Fruit fly (Drosophila melanogaster) whole organism, prepupa: ENCODE results near the gene CG11999.

Experiments used
- Blimp-1 ChIP-seq: fragments of 200-800 bp; sonication (Bioruptor generic); optimal IDR thresholded peaks from 3 replicates; lab custom pipeline; 2017; ENCODE audit warnings: missing biosample characterization, missing genetic modification characterization, mild to moderate bottlenecking, moderate library complexity, missing genetic modification reagents
- CG11762 ChIP-seq: fragments of 200-800 bp; sonication (Bioruptor generic); optimal IDR thresholded peaks from 3 replicates; lab custom pipeline; 2016; ENCODE audit warnings: missing biosample characterization, missing genetic modification characterization; ENCODE audit not compliant: insufficient read depth
- CG15336 ChIP-seq: fragments of 200-800 bp; sonication (Bioruptor generic); IDR thresholded peaks from 2 replicates; pipeline ENCODE4 v1.3.6; 2022; ENCODE audit warnings: missing biosample characterization, missing genetic modification characterization
- CG1621 ChIP-seq: fragments of 200-800 bp; sonication (Bioruptor generic); optimal IDR thresholded peaks from 3 replicates; lab custom pipeline; 2018; ENCODE audit warnings: missing biosample characterization, mild to moderate bottlenecking, missing genetic modification characterization
- CG16779 ChIP-seq: fragments of 200-800 bp; sonication (Bioruptor generic); optimal IDR thresholded peaks from 3 replicates; lab custom pipeline; 2017; ENCODE audit warnings: missing biosample characterization, mild to moderate bottlenecking, missing genetic modification characterization
- CG31627 ChIP-seq: fragments of 200-800 bp; sonication (Bioruptor generic); optimal IDR thresholded peaks from 3 replicates; lab custom pipeline; 2016; ENCODE audit warnings: missing biosample characterization, missing genetic modification characterization
- CG32006 ChIP-seq: fragments of 200-800 bp; sonication (Bioruptor generic); optimal IDR thresholded peaks from 3 replicates; lab custom pipeline; 2017; ENCODE audit warnings: missing biosample characterization, mild to moderate bottlenecking, missing genetic modification characterization
- CG3919 ChIP-seq: fragments of 200-800 bp; sonication (Bioruptor generic); optimal IDR thresholded peaks from 3 replicates; lab custom pipeline; 2016; ENCODE audit warnings: missing biosample characterization, missing genetic modification characterization
- CG6163 ChIP-seq: fragments of 200-800 bp; sonication (Bioruptor generic); IDR thresholded peaks from 3 replicates; pipeline ENCODE4 v1.3.6; 2022; ENCODE audit warnings: missing biosample characterization, missing genetic modification characterization
- CG6276 ChIP-seq: fragments of 200-800 bp; sonication (Bioruptor generic); optimal IDR thresholded peaks from 2 replicates; lab custom pipeline; 2017; ENCODE audit warnings: missing biosample characterization, mild to moderate bottlenecking, missing genetic modification characterization
- CG6808 ChIP-seq: fragments of 200-800 bp; sonication (Bioruptor generic); optimal IDR thresholded peaks from 3 replicates; lab custom pipeline; 2017; ENCODE audit warnings: missing biosample characterization, missing genetic modification characterization, mild to moderate bottlenecking, moderate library complexity, missing genetic modification reagents
- CG6854 ChIP-seq: fragments of 200-800 bp; sonication (Bioruptor generic); optimal IDR thresholded peaks from 2 replicates; lab custom pipeline; 2017; ENCODE audit warnings: missing biosample characterization, mild to moderate bottlenecking, missing genetic modification characterization
- CG7368 ChIP-seq: fragments of 200-800 bp; sonication (Bioruptor generic); optimal IDR thresholded peaks from 3 replicates; lab custom pipeline; 2016; ENCODE audit warnings: missing biosample characterization, missing genetic modification characterization
- CG8119 ChIP-seq: fragments of 200-800 bp; sonication (Bioruptor generic); IDR thresholded peaks from 3 replicates; pipeline ENCODE4 v1.3.6; 2022; ENCODE audit warnings: missing biosample characterization, missing genetic modification characterization
- Eip75B ChIP-seq: fragments of 200-800 bp; sonication (Bioruptor generic); optimal IDR thresholded peaks from 3 replicates; lab custom pipeline; 2016; ENCODE audit warnings: missing biosample characterization, missing genetic modification characterization
- Eip78C ChIP-seq: fragments of 200-800 bp; sonication (Bioruptor generic); peaks from one replicate; lab custom pipeline; 2016; ENCODE audit warnings: missing biosample characterization, missing genetic modification characterization
- Ets21C ChIP-seq: fragments of 200-800 bp; sonication (Bioruptor generic); optimal IDR thresholded peaks from 3 replicates; lab custom pipeline; 2016; ENCODE audit warnings: missing biosample characterization, missing genetic modification characterization
- Hr4 ChIP-seq: fragments of 200-800 bp; sonication (Bioruptor generic); optimal IDR thresholded peaks from 3 replicates; lab custom pipeline; 2016; ENCODE audit warnings: missing biosample characterization, missing genetic modification characterization
- Met ChIP-seq: fragments of 200-800 bp; sonication (Bioruptor generic); optimal IDR thresholded peaks from 3 replicates; lab custom pipeline; 2016; ENCODE audit warnings: missing biosample characterization, missing genetic modification characterization
- OdsH ChIP-seq: fragments of 200-800 bp; sonication (Bioruptor generic); optimal IDR thresholded peaks from 3 replicates; lab custom pipeline; 2016; ENCODE audit warnings: missing biosample characterization, missing genetic modification characterization
- Sox14 ChIP-seq: fragments of 200-800 bp; sonication (Bioruptor generic); optimal IDR thresholded peaks from 3 replicates; lab custom pipeline; 2016; ENCODE audit warnings: missing biosample characterization, missing genetic modification characterization
- Sox15 ChIP-seq: fragments of 200-800 bp; sonication (Bioruptor generic); optimal IDR thresholded peaks from 3 replicates; lab custom pipeline; 2016; ENCODE audit warnings: missing biosample characterization, missing genetic modification characterization
- achi ChIP-seq: fragments of 200-800 bp; sonication (Bioruptor generic); optimal IDR thresholded peaks from 3 replicates; lab custom pipeline; 2016; ENCODE audit warnings: missing biosample characterization, missing genetic modification characterization
- cyc ChIP-seq: fragments of 200-800 bp; sonication (Bioruptor generic); optimal IDR thresholded peaks from 3 replicates; lab custom pipeline; 2016; ENCODE audit warnings: missing biosample characterization, missing genetic modification characterization
- dsx ChIP-seq: fragments of 200-800 bp; optimal IDR thresholded peaks from 3 replicates; lab custom pipeline; 2019; ENCODE audit warnings: missing biosample characterization, mild to moderate bottlenecking, missing genetic modification characterization, moderate library complexity; ENCODE audit not compliant: poor library complexity, severe bottlenecking
- eg ChIP-seq: fragments of 200-800 bp; sonication (Bioruptor generic); IDR thresholded peaks from 3 replicates; pipeline ENCODE4 v1.3.6; 2022; ENCODE audit warnings: missing biosample characterization, missing genetic modification characterization
- esn ChIP-seq: fragments of 200-800 bp; sonication (Bioruptor generic); optimal IDR thresholded peaks from 2 replicates; lab custom pipeline; 2016; ENCODE audit warnings: missing biosample characterization, mild to moderate bottlenecking, missing genetic modification characterization, moderate library complexity
- fkh ChIP-seq: fragments of 200-800 bp; sonication (Bioruptor generic); optimal IDR thresholded peaks from 3 replicates; lab custom pipeline; 2017; ENCODE audit warnings: missing biosample characterization, mild to moderate bottlenecking, missing genetic modification characterization, moderate library complexity
- lz ChIP-seq: fragments of 200-800 bp; sonication (Bioruptor generic); optimal IDR thresholded peaks from 3 replicates; lab custom pipeline; 2016; ENCODE audit warnings: missing biosample characterization, missing genetic modification characterization
- salr ChIP-seq, 2 experiments: fragments of 200-800 bp; sonication (Bioruptor generic); optimal IDR thresholded peaks; 3 replicates each; lab custom pipeline; 2016 to 2018; ENCODE audit warnings: missing biosample characterization in 2 of 2, missing genetic modification characterization in 2 of 2, mild to moderate bottlenecking in 1 of 2
- spab ChIP-seq: fragments of 200-800 bp; sonication (Bioruptor generic); optimal IDR thresholded peaks from 2 replicates; lab custom pipeline; 2017; ENCODE audit warnings: missing biosample characterization, mild to moderate bottlenecking, missing genetic modification characterization, missing genetic modification reagents
- svp ChIP-seq: fragments of 200-800 bp; sonication (Bioruptor generic); peaks from one replicate; lab custom pipeline; 2016; ENCODE audit warnings: missing biosample characterization, missing genetic modification characterization
- topi ChIP-seq: fragments of 200-800 bp; sonication (Bioruptor generic); optimal IDR thresholded peaks from 3 replicates; lab custom pipeline; 2016; ENCODE audit warnings: missing biosample characterization, missing genetic modification characterization
- vri ChIP-seq: fragments of 200-800 bp; sonication (Bioruptor generic); optimal IDR thresholded peaks from 3 replicates; lab custom pipeline; 2016; ENCODE audit warnings: missing biosample characterization, mild to moderate bottlenecking, missing genetic modification characterization

The CG11999 gene

DNA sequence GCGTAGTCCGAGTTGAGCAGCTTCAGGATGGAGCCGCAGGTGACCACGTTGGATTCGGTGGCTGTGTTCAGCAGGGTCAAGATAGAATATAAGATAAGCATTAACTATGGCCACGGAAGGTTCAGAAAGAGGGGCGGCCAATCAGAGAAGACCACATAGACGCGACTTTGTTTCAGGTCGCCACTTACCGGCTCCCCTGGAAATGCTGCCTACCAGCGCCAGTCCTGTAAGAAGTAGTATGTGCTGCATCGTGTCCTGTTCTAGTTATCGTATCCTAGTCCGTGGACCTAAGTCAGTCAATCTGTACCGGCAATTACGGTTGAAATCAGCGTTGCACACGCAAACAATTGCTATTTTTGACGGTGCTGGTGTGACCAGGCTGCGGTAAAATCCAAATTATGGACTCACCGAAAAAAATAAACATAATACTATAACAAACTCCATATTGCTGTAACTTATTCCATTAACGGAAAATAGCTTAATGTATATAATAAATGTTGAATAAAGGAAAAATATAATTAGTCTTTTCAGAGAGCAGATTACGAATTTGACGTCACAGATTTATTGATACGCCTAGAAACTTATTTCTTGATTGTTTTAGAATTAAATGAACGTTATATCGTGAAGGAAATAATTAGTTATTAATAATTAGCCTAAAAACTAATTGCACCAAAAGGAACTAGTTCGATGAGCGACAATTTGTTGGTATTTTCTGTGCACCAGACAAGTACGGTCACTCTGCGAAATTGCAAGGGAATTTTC lies at the start of gene CG11999, which contains the start of gene CG1161:
Gene CG11999, minus strand, starts transcription at position 375 of the 762 bp plus-strand sequence.
Gene CG1161, plus strand, starts transcription at position 720 of the 762 bp plus-strand sequence.
- TF ChIP-seq Eip75B (GFP tag; lab: Kevin White, UChicago) = peak; percentile 34
- peak; percentile 44 for TF ChIP-seq Sox14 (GFP tag; lab: Kevin White, UChicago)
- TF ChIP-seq esn (GFP tag; lab: Kevin White, UChicago) = peak; percentile 34
- TF ChIP-seq topi (GFP tag; lab: Kevin White, UChicago) = peak; percentile 24
- no peak for TF ChIP-seq achi (GFP tag; lab: Kevin White, UChicago)
- peak; percentile 13 for TF ChIP-seq lz (GFP tag; lab: Kevin White, UChicago)
- peak; percentile 41 for TF ChIP-seq dsx
- TF ChIP-seq fkh = peak; percentile 16
- peak; percentile 1 for TF ChIP-seq CG31627 (GFP tag; lab: Kevin White, UChicago)
- TF ChIP-seq CG1621 (tag; lab: Kevin White, UChicago) = no peak
- no peak for TF ChIP-seq Sox15 (GFP tag; lab: Kevin White, UChicago)
- peak; percentile 33 for TF ChIP-seq Met (GFP tag; lab: Kevin White, UChicago)
- peak; percentile 55 for TF ChIP-seq Eip78C (GFP tag; lab: Kevin White, UChicago)

- TF ChIP-seq CG6276 (GFP tag; lab: Kevin White, UChicago) (peak; percentile 6), vri (GFP tag; lab: Kevin White, UChicago) (no peak), CG7368 (GFP tag; lab: Kevin White, UChicago) (no peak), salr (GFP tag; optimal IDR thresholded peaks at IDR 0.05; lab: Kevin White, UChicago) (no peak), eg (GFP tag; lab: Robert Waterston, UW) (peak; percentile 55; the same call in 2 of the 3 replicates), Eip78C (GFP tag; lab: Kevin White, UChicago) (peak; percentile 70), CG1621 (tag; lab: Kevin White, UChicago) (peak; percentile 2), Hr4 (GFP tag; lab: Kevin White, UChicago) (no peak), Met (GFP tag; lab: Kevin White, UChicago) (no peak), CG8119 (0 out of 3 replicates have a peak, but pooled peaks have one; percentile 22), achi (GFP tag; lab: Kevin White, UChicago) (peak; percentile 1), CG15336 (GFP tag; lab: Robert Waterston, UW) (peak; percentile 33; the same call in 1 of the 2 replicates), CG6163 (GFP tag; lab: Robert Waterston, UW) (0 out of 3 replicates have a peak, but pooled peaks have one; percentile 18), CG3919 (GFP tag; lab: Kevin White, UChicago) (peak; percentile 15)
These were observed 49.4 kb upstream of the CG11999 start, which contains the start of gene CG2663 for dm6 chr3R:5403963-5404362. TSS of gene CG2663 (minus strand) at chr3R:5404135.

DNA sequence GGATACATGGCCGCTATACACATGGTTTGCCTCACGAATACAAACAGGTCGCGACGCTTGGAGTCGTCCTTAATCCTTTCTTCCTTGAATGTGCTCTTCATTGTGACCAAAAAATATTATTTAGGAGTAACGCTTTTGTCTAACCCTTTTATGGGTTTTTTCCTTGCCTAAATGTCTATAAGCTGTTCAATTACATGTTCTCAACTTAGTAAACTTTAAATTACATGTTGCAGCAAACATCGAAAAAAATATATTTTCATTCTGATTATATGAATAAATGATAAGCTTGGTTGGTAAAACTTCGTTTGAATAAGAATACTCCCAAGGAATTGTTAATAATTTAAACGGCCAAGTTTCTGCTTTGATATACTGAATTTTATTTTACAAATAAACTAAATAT lies 44.5 kb upstream of the CG11999 start, which contains the start of gene Or83a:
Gene Or83a, minus strand, starts transcription at position 101 of the 400 bp plus-strand sequence.
- TF ChIP-seq CG3919 (GFP tag; lab: Kevin White, UChicago) (no peak), svp (GFP tag; lab: Kevin White, UChicago) (no peak), achi (GFP tag; lab: Kevin White, UChicago) (no peak), cyc (GFP tag; lab: Kevin White, UChicago) (no peak), CG6808 (GFP tag; lab: Kevin White, UChicago) (no peak), Blimp-1 (GFP tag; lab: Kevin White, UChicago) (no peak), CG6276 (GFP tag; lab: Kevin White, UChicago) (no peak), CG11762 (GFP tag; lab: Kevin White, UChicago) (no peak), CG16779 (tag; lab: Kevin White, UChicago) (no peak), Ets21C (no peak), CG32006 (GFP tag; lab: Kevin White, UChicago) (no peak), CG6854 (GFP tag; lab: Kevin White, UChicago) (no peak), CG1621 (tag; lab: Kevin White, UChicago) (no peak), OdsH (GFP tag; lab: Kevin White, UChicago) (no peak), spab (GFP tag; lab: Kevin White, UChicago) (no peak), CG6163 (GFP tag; lab: Robert Waterston, UW) (no peak), CG8119 (no peak), CG7368 (GFP tag; lab: Kevin White, UChicago) (no peak)
